Fruit fly (Drosophila melanogaster) whole organism, prepupa: ENCODE data around the gene CG42507.

Experiments used
- CG10631 ChIP-seq: fragments of 200-800 bp; sonication (Bioruptor generic); optimal IDR thresholded peaks from 2 replicates; lab custom pipeline; 2016; ENCODE audit warnings: missing biosample characterization, missing genetic modification characterization
- CG10669 ChIP-seq: fragments of 200-800 bp; sonication (Bioruptor generic); optimal IDR thresholded peaks from 3 replicates; lab custom pipeline; 2018; ENCODE audit warnings: missing biosample characterization, mild to moderate bottlenecking, missing genetic modification characterization, moderate library complexity
- CG11294 ChIP-seq: fragments of 200-800 bp; sonication (Bioruptor generic); IDR thresholded peaks from 2 replicates; pipeline ENCODE4 v1.3.6; 2022; ENCODE audit warnings: missing biosample characterization, missing genetic modification characterization
- CG15336 ChIP-seq: fragments of 200-800 bp; sonication (Bioruptor generic); IDR thresholded peaks from 2 replicates; pipeline ENCODE4 v1.3.6; 2022; ENCODE audit warnings: missing biosample characterization, missing genetic modification characterization
- CG1621 ChIP-seq: fragments of 200-800 bp; sonication (Bioruptor generic); optimal IDR thresholded peaks from 3 replicates; lab custom pipeline; 2018; ENCODE audit warnings: missing biosample characterization, mild to moderate bottlenecking, missing genetic modification characterization
- CG3032 ChIP-seq: fragments of 200-800 bp; optimal IDR thresholded peaks from 2 replicates; lab custom pipeline; 2019; ENCODE audit warnings: missing biosample characterization, mild to moderate bottlenecking, missing genetic modification characterization, moderate library complexity
- CG31627 ChIP-seq: fragments of 200-800 bp; sonication (Bioruptor generic); optimal IDR thresholded peaks from 3 replicates; lab custom pipeline; 2016; ENCODE audit warnings: missing biosample characterization, missing genetic modification characterization
- CG32006 ChIP-seq: fragments of 200-800 bp; sonication (Bioruptor generic); optimal IDR thresholded peaks from 3 replicates; lab custom pipeline; 2017; ENCODE audit warnings: missing biosample characterization, mild to moderate bottlenecking, missing genetic modification characterization
- CG34406 ChIP-seq: fragments of 200-800 bp; sonication (Bioruptor generic); optimal IDR thresholded peaks from 3 replicates; lab custom pipeline; 2016; ENCODE audit warnings: missing biosample characterization, missing genetic modification characterization
- CG4318 ChIP-seq: fragments of 200-800 bp; sonication (Bioruptor generic); optimal IDR thresholded peaks from 3 replicates; lab custom pipeline; 2017; ENCODE audit warnings: missing biosample characterization, mild to moderate bottlenecking, missing genetic modification characterization
- CG6276 ChIP-seq: fragments of 200-800 bp; sonication (Bioruptor generic); optimal IDR thresholded peaks from 2 replicates; lab custom pipeline; 2017; ENCODE audit warnings: missing biosample characterization, mild to moderate bottlenecking, missing genetic modification characterization
- CG6792 ChIP-seq: fragments of 200-800 bp; sonication (Bioruptor generic); optimal IDR thresholded peaks from 3 replicates; lab custom pipeline; 2016; ENCODE audit warnings: missing biosample characterization, missing genetic modification characterization
- CG6808 ChIP-seq: fragments of 200-800 bp; sonication (Bioruptor generic); optimal IDR thresholded peaks from 3 replicates; lab custom pipeline; 2017; ENCODE audit warnings: missing biosample characterization, missing genetic modification characterization, mild to moderate bottlenecking, moderate library complexity, missing genetic modification reagents
- CG6854 ChIP-seq: fragments of 200-800 bp; sonication (Bioruptor generic); optimal IDR thresholded peaks from 2 replicates; lab custom pipeline; 2017; ENCODE audit warnings: missing biosample characterization, mild to moderate bottlenecking, missing genetic modification characterization
- CG7368 ChIP-seq: fragments of 200-800 bp; sonication (Bioruptor generic); optimal IDR thresholded peaks from 3 replicates; lab custom pipeline; 2016; ENCODE audit warnings: missing biosample characterization, missing genetic modification characterization
- CG8119 ChIP-seq: fragments of 200-800 bp; sonication (Bioruptor generic); IDR thresholded peaks from 3 replicates; pipeline ENCODE4 v1.3.6; 2022; ENCODE audit warnings: missing biosample characterization, missing genetic modification characterization
- CG8319 ChIP-seq: fragments of 200-800 bp; sonication (Bioruptor generic); optimal IDR thresholded peaks from 3 replicates; lab custom pipeline; 2016; ENCODE audit warnings: missing biosample characterization, missing genetic modification characterization
- CG8632 ChIP-seq: fragments of 200-800 bp; sonication (Bioruptor generic); optimal IDR thresholded peaks from 3 replicates; lab custom pipeline; 2016; ENCODE audit warnings: missing biosample characterization, missing genetic modification characterization
- Eip75B ChIP-seq: fragments of 200-800 bp; sonication (Bioruptor generic); optimal IDR thresholded peaks from 3 replicates; lab custom pipeline; 2016; ENCODE audit warnings: missing biosample characterization, missing genetic modification characterization
- Eip78C ChIP-seq: fragments of 200-800 bp; sonication (Bioruptor generic); peaks from one replicate; lab custom pipeline; 2016; ENCODE audit warnings: missing biosample characterization, missing genetic modification characterization
- Eip93F ChIP-seq: fragments of 200-800 bp; sonication (Bioruptor generic); optimal IDR thresholded peaks from 2 replicates; lab custom pipeline; 2016; ENCODE audit warnings: missing biosample characterization, mild to moderate bottlenecking, missing genetic modification characterization
- Ets21C ChIP-seq: fragments of 200-800 bp; sonication (Bioruptor generic); optimal IDR thresholded peaks from 3 replicates; lab custom pipeline; 2016; ENCODE audit warnings: missing biosample characterization, missing genetic modification characterization
- Hr39 ChIP-seq: fragments of 200-800 bp; sonication (Bioruptor generic); optimal IDR thresholded peaks from 2 replicates; lab custom pipeline; 2016; ENCODE audit warnings: missing biosample characterization, missing genetic modification characterization
- Met ChIP-seq: fragments of 200-800 bp; sonication (Bioruptor generic); optimal IDR thresholded peaks from 3 replicates; lab custom pipeline; 2016; ENCODE audit warnings: missing biosample characterization, missing genetic modification characterization
- Smox ChIP-seq: fragments of 200-800 bp; sonication (Bioruptor generic); optimal IDR thresholded peaks from 3 replicates; lab custom pipeline; 2016; ENCODE audit warnings: missing biosample characterization, missing genetic modification characterization
- Sox102F ChIP-seq: fragments of 200-800 bp; sonication (Bioruptor generic); optimal IDR thresholded peaks from 2 replicates; lab custom pipeline; 2016; ENCODE audit warnings: missing biosample characterization, mild to moderate bottlenecking, missing genetic modification characterization
- Sox14 ChIP-seq: fragments of 200-800 bp; sonication (Bioruptor generic); optimal IDR thresholded peaks from 3 replicates; lab custom pipeline; 2016; ENCODE audit warnings: missing biosample characterization, missing genetic modification characterization
- acj6 ChIP-seq: fragments of 200-800 bp; sonication (Bioruptor generic); optimal IDR thresholded peaks from 3 replicates; lab custom pipeline; 2016; ENCODE audit warnings: missing biosample characterization, missing genetic modification characterization
- cyc ChIP-seq: fragments of 200-800 bp; sonication (Bioruptor generic); optimal IDR thresholded peaks from 3 replicates; lab custom pipeline; 2016; ENCODE audit warnings: missing biosample characterization, missing genetic modification characterization
- dsx ChIP-seq: fragments of 200-800 bp; optimal IDR thresholded peaks from 3 replicates; lab custom pipeline; 2019; ENCODE audit warnings: missing biosample characterization, mild to moderate bottlenecking, missing genetic modification characterization, moderate library complexity; ENCODE audit not compliant: poor library complexity, severe bottlenecking
- eg ChIP-seq: fragments of 200-800 bp; sonication (Bioruptor generic); IDR thresholded peaks from 3 replicates; pipeline ENCODE4 v1.3.6; 2022; ENCODE audit warnings: missing biosample characterization, missing genetic modification characterization
- esn ChIP-seq: fragments of 200-800 bp; sonication (Bioruptor generic); optimal IDR thresholded peaks from 2 replicates; lab custom pipeline; 2016; ENCODE audit warnings: missing biosample characterization, mild to moderate bottlenecking, missing genetic modification characterization, moderate library complexity
- fd85E ChIP-seq: fragments of 200-800 bp; sonication (Bioruptor generic); optimal IDR thresholded peaks from 3 replicates; lab custom pipeline; 2016; ENCODE audit warnings: missing biosample characterization, missing genetic modification characterization
- fkh ChIP-seq: fragments of 200-800 bp; sonication (Bioruptor generic); optimal IDR thresholded peaks from 3 replicates; lab custom pipeline; 2017; ENCODE audit warnings: missing biosample characterization, mild to moderate bottlenecking, missing genetic modification characterization, moderate library complexity
- lz ChIP-seq: fragments of 200-800 bp; sonication (Bioruptor generic); optimal IDR thresholded peaks from 3 replicates; lab custom pipeline; 2016; ENCODE audit warnings: missing biosample characterization, missing genetic modification characterization
- net ChIP-seq: fragments of 200-800 bp; sonication (Bioruptor generic); optimal IDR thresholded peaks from 3 replicates; lab custom pipeline; 2016; ENCODE audit warnings: missing biosample characterization, missing genetic modification characterization
- pdm3 ChIP-seq: fragments of 200-800 bp; sonication (Bioruptor generic); optimal IDR thresholded peaks from 3 replicates; lab custom pipeline; 2016; ENCODE audit warnings: missing biosample characterization, missing genetic modification characterization
- salr ChIP-seq, 2 experiments: fragments of 200-800 bp; sonication (Bioruptor generic); optimal IDR thresholded peaks; 3 replicates each; lab custom pipeline; 2016 to 2018; ENCODE audit warnings: missing biosample characterization in 2 of 2, missing genetic modification characterization in 2 of 2, mild to moderate bottlenecking in 1 of 2
- spab ChIP-seq: fragments of 200-800 bp; sonication (Bioruptor generic); optimal IDR thresholded peaks from 2 replicates; lab custom pipeline; 2017; ENCODE audit warnings: missing biosample characterization, mild to moderate bottlenecking, missing genetic modification characterization, missing genetic modification reagents
- ss ChIP-seq, 2 experiments: fragments of 200-800 bp; sonication (Bioruptor generic); optimal IDR thresholded peaks; 2 replicates in 1 of 2; 3 replicates in 1 of 2; lab custom pipeline; 2017 to 2018; ENCODE audit warnings: mild to moderate bottlenecking in 2 of 2, missing biosample characterization in 2 of 2, missing genetic modification characterization in 2 of 2, moderate library complexity in 1 of 2
- svp ChIP-seq: fragments of 200-800 bp; sonication (Bioruptor generic); peaks from one replicate; lab custom pipeline; 2016; ENCODE audit warnings: missing biosample characterization, missing genetic modification characterization
- topi ChIP-seq: fragments of 200-800 bp; sonication (Bioruptor generic); optimal IDR thresholded peaks from 3 replicates; lab custom pipeline; 2016; ENCODE audit warnings: missing biosample characterization, missing genetic modification characterization
- vri ChIP-seq: fragments of 200-800 bp; sonication (Bioruptor generic); optimal IDR thresholded peaks from 3 replicates; lab custom pipeline; 2016; ENCODE audit warnings: missing biosample characterization, mild to moderate bottlenecking, missing genetic modification characterization

Gene CG42507

DNA sequence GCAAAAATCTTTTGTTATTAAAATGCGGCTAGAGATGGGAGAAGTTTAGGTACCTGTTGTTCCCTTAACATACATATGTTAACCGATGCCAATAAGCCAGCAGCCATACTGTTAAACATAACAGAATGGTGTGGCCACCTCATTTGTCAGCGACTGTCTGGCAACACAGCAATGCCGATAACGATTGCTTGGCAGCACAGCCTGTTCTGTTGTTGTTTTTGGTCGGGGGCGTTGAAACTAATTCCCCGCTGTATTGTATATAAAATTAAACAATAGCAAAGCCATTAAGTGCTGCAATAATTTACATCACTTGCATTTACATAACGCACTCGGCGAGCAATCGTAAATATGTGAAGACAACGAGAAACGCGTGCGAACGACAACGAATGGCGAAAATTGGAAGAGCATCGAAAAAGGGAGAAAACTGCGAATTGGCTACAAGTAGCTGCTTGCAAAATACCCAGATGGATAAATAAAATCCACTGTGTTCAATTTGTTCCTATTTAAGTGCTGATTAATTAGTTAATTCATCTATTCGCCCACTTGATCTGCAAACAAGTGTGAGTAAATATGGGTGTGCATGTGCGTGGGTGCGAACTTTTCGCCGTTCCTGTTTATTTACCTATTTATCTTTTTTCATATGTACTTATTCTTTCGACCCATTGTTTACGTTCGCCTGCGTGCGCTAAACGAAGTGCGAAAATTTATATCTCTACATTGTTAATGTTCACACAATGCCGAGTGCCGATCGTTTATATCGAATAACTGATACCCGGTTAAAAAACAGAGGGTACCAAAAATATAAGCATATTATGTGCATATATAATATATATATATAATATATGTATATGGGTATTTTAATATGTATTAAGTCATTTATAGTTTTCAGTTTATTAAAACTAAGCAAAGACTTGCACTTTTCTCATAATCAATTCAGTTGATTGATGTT lies 4.3 kb upstream of the CG42507 start, which contains the start of the genes Tsen34 and Mgat4a:
Gene Tsen34 (minus strand): TSS at position 8 of the 949 bp plus-strand sequence.
Gene Mgat4a (plus strand): TSS at position 192 of the 949 bp plus-strand sequence.
- TF ChIP-seq Hr39 (no peak), CG11294 (no peak), CG31627 (GFP tag; lab: Kevin White, UChicago) (no peak), acj6 (GFP tag; lab: Kevin White, UChicago) (peak; percentile 35), CG4318 (GFP tag; lab: Kevin White, UChicago) (no peak), topi (GFP tag; lab: Kevin White, UChicago) (no peak), cyc (GFP tag; lab: Kevin White, UChicago) (peak; percentile 7), CG6808 (no peak), Sox14 (GFP tag; lab: Kevin White, UChicago) (peak; percentile 25), Met (GFP tag; lab: Kevin White, UChicago) (no peak), CG34406 (GFP tag; lab: Kevin White, UChicago) (no peak), svp (GFP tag; lab: Kevin White, UChicago) (peak; percentile 13), Eip93F (GFP tag; lab: Kevin White, UChicago) (no peak), CG3032 (tag; lab: Kevin White, UChicago) (peak; percentile 8), net (GFP tag; lab: Kevin White, UChicago) (no peak), CG8632 (GFP tag; lab: Kevin White, UChicago) (peak; percentile 55), pdm3 (GFP tag; lab: Kevin White, UChicago) (no peak), vri (GFP tag; lab: Kevin White, UChicago) (peak; percentile 40), esn (peak; percentile 62), spab (no peak), fkh (GFP tag; lab: Kevin White, UChicago) (peak; percentile 97), CG6792 (GFP tag; lab: Kevin White, UChicago) (peak; percentile 48), CG6854 (no peak), CG32006 (no peak), lz (GFP tag; lab: Kevin White, UChicago) (peak; percentile 22), Ets21C (peak; percentile 10), dsx (no peak)

DNA sequence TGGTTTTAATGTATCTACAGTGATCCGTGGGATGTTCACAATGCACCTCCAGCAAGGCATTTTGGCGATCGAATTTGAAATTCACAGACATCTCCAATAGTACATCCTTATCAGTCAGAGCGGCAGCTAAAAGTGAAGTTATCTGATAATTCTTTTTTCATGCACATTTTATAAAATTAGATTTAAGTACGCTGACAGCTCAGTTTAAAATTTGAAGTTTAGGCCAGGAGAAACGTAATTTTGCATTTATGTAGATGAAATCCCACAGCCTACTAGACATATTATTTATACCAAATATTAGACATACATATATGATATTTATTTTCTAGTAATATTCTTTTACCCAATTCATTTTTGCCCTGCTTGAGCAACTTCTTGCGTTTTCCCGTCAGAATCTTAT lies 3.2 kb upstream of the CG42507 start, which contains the start of gene Trl:
Gene Trl (minus strand): TSS at position 101 of the 400 bp plus-strand sequence.
- TF ChIP-seq vri (GFP tag; lab: Kevin White, UChicago) (no peak), CG7368 (GFP tag; lab: Kevin White, UChicago) (no peak), CG31627 (GFP tag; lab: Kevin White, UChicago) (no peak)

DNA sequence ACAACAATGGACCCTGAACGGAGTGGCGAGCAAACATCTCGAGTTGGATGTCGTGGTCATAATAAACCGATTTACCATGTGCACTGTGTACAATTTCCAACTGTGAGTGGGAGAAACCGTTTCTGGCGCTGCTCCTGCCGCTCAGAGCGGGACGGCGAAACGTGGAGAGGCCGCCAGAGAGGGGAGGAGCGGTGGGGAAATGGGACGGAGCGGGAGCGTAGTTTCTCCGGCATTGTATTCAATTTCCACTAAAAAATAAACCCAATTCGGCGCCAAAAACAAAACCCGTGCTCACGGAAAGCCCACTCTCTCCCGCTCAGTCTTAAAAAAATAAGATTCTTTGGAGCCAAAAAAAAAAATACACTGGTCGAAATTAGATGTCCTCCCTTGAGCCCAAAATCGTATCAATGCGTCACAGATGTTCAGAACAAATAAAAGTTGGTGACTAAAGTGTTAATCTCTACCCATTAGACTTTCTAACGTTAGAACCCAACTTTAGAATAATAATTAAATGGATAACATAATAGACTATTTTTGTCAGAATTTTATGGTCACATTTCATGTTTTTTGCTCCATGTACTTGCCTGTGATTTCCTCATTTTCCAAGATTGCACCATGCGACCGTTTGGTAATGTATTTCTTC lies 2.3 kb upstream of the CG42507 start:
- peak; percentile 36 for TF ChIP-seq CG34406 (GFP tag; lab: Kevin White, UChicago)
- TF ChIP-seq CG10669 (GFP tag; lab: Kevin White, UChicago): peak; percentile 6
- peak; percentile 90 for TF ChIP-seq svp (GFP tag; lab: Kevin White, UChicago)
- no peak for TF ChIP-seq salr (GFP tag; optimal IDR thresholded peaks at IDR 0.05; lab: Kevin White, UChicago)
- TF ChIP-seq acj6 (GFP tag; lab: Kevin White, UChicago): peak; percentile 49
- TF ChIP-seq CG7368 (GFP tag; lab: Kevin White, UChicago): peak; percentile 9
- TF ChIP-seq CG6792 (GFP tag; lab: Kevin White, UChicago): peak; percentile 43
- no peak for TF ChIP-seq Eip93F (GFP tag; lab: Kevin White, UChicago)
- no peak for TF ChIP-seq CG4318 (GFP tag; lab: Kevin White, UChicago)
- TF ChIP-seq Eip78C: peak; percentile 87
- TF ChIP-seq CG1621 (tag; lab: Kevin White, UChicago): peak; percentile 12
- TF ChIP-seq fd85E (GFP tag; lab: Kevin White, UChicago): no peak
- TF ChIP-seq dsx: no peak
- no peak for TF ChIP-seq fkh (GFP tag; lab: Kevin White, UChicago)
- TF ChIP-seq CG10631: peak; percentile 20
- peak; percentile 63 for TF ChIP-seq Sox102F (GFP tag; lab: Kevin White, UChicago)
- no peak for TF ChIP-seq CG8319 (GFP tag; lab: Kevin White, UChicago)
- TF ChIP-seq CG6808: no peak
- peak; percentile 55 for TF ChIP-seq CG32006
- TF ChIP-seq Smox (GFP tag; lab: Kevin White, UChicago): peak; percentile 68
- TF ChIP-seq CG6276 (GFP tag; lab: Kevin White, UChicago): peak; percentile 67
- peak; percentile 82 for TF ChIP-seq CG15336 (GFP tag; lab: Robert Waterston, UW)
- TF ChIP-seq ss (GFP tag; optimal IDR thresholded peaks at IDR 0.05; lab: Kevin White, UChicago): no peak
- no peak for TF ChIP-seq CG6854
- TF ChIP-seq CG8119 (GFP tag; lab: Robert Waterston, UW): peak; percentile 63; the same call in 2 of the 3 replicates
- peak; percentile 49 for TF ChIP-seq topi (GFP tag; lab: Kevin White, UChicago)
- peak; percentile 59 for TF ChIP-seq eg (GFP tag; lab: Robert Waterston, UW)
- peak; percentile 64 for TF ChIP-seq Eip75B (GFP tag; lab: Kevin White, UChicago)
